Fruit fly (Drosophila melanogaster) Kc167 (cell line): ENCODE results near the gene CG42249.

ENCODE experiments used
- insv ChIP-seq: fragments of >200 bp; optimal IDR thresholded peaks from 3 replicates; lab custom pipeline; 2018; ENCODE audit warnings: missing external identifiers
- ttk ChIP-seq: sonication (Bioruptor generic); optimal IDR thresholded peaks from 2 replicates; lab custom pipeline; 2017; ENCODE audit warnings: missing external identifiers

dm6 chrX:11149201-11149600 is 53.1 kb downstream of the CG42249 start, which contains the start of gene Lint-1:
- TF ChIP-seq insv (lab: Kevin White, UChicago) (no peak), ttk (lab: Kevin White, UChicago) (no peak)
